Fruit fly (Drosophila melanogaster) whole organism, pupa: ENCODE results near the gene CG32986.

ENCODE experiments used
- CG12605 ChIP-seq: fragments of 200-800 bp; sonication (Bioruptor generic); IDR thresholded peaks from 2 replicates; pipeline ENCODE4 v1.3.6; 2022; ENCODE audit warnings: missing biosample characterization, missing genetic modification characterization
- CG14655 ChIP-seq: fragments of 200-800 bp; sonication (Bioruptor generic); optimal IDR thresholded peaks from 3 replicates; lab custom pipeline; 2017; ENCODE audit warnings: mild to moderate bottlenecking, missing biosample characterization, missing genetic modification reagents, missing genetic modification characterization
- D1 ChIP-seq: fragments of 200-800 bp; sonication (Bioruptor generic); optimal IDR thresholded peaks from 2 replicates; lab custom pipeline; 2018; ENCODE audit warnings: missing biosample characterization, mild to moderate bottlenecking, missing genetic modification characterization, moderate library complexity
- gl ChIP-seq: fragments of 200-800 bp; sonication (Bioruptor generic); optimal IDR thresholded peaks from 2 replicates; lab custom pipeline; 2018; ENCODE audit warnings: missing biosample characterization, mild to moderate bottlenecking, missing genetic modification characterization

DNA sequence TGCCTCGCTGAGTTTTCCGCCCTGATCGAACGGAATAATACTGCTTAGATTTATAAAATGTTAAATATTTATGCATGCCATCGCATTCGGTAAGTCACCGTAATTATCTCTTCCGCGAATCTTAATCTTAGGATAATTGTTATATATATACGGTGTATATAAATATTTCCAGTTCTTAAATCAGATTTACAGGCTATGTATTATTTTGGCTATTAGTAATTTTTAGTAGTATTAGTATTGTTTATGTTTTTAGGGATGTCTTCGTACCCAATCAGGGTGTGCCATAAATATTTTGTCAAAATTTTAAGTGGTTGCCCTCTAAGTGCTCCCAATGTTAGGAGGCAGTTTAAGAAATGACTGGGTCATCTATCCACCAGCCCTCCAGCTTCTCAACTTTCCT is at the start of gene CG32986:
- TF ChIP-seq D1 (tag; lab: Kevin White, UChicago) = no peak
- TF ChIP-seq gl (tag; lab: Kevin White, UChicago) = no peak
- TF ChIP-seq CG14655 = no peak
- TF ChIP-seq CG12605 (GFP tag; lab: Robert Waterston, UW) = no peak
